Worm (Caenorhabditis elegans) whole organism, late embryonic: ENCODE data around the gene srr-4.

ENCODE experiments used
- ceh-9 ChIP-seq: sonication (generic microtip); optimal IDR thresholded peaks from 2 replicates; lab custom pipeline; 2016; ENCODE audit warnings: mild to moderate bottlenecking, missing genetic modification characterization, inconsistent platforms, missing compliant biosample characterization
- nhr-11 ChIP-seq: fragments of 150-350 bp; optimal IDR thresholded peaks from 2 replicates; lab custom pipeline; 2014; ENCODE audit warnings: missing biosample characterization, missing genetic modification characterization
- pha-4 ChIP-seq: fragments of 150-350 bp; optimal IDR thresholded peaks from 2 replicates; lab custom pipeline; 2018; ENCODE audit warnings: missing biosample characterization, missing genetic modification reagents, missing genetic modification characterization

- TF ChIP-seq nhr-11 (no peak), pha-4 (tag; lab: Kevin White, UChicago) (no peak), ceh-9 (no peak)
Observed at ce11 chrV:5069440-5069839, 50.4 kb downstream of the srr-4 start, which contains the start of gene Y58A7A.1.
